Worm (Caenorhabditis elegans) whole organism, mixed stage, embryonic: ENCODE data around the gene Y55F3BR.2.

Source experiments
- bed-3 ChIP-seq: fragments of 200-800 bp; sonication (Bioruptor generic); optimal IDR thresholded peaks from 3 replicates; lab custom pipeline; 2018; ENCODE audit warnings: mild to moderate bottlenecking, missing genetic modification characterization, moderate library complexity, missing compliant biosample characterization
- drap-1 ChIP-seq: fragments of 200-800 bp; sonication (Bioruptor generic); optimal IDR thresholded peaks from 3 replicates; lab custom pipeline; 2018; ENCODE audit warnings: mild to moderate bottlenecking, missing genetic modification characterization, missing compliant biosample characterization
- sptf-1 ChIP-seq: sonication (generic microtip); optimal IDR thresholded peaks from 2 replicates; lab custom pipeline; 2017; ENCODE audit warnings: mild to moderate bottlenecking, missing genetic modification characterization, moderate library complexity, missing compliant biosample characterization
- unc-62 ChIP-seq: fragments of 150-350 bp; optimal IDR thresholded peaks from 2 replicates; lab custom pipeline; 2014; ENCODE audit warnings: missing biosample characterization, missing genetic modification reagents, missing genetic modification characterization

DNA sequence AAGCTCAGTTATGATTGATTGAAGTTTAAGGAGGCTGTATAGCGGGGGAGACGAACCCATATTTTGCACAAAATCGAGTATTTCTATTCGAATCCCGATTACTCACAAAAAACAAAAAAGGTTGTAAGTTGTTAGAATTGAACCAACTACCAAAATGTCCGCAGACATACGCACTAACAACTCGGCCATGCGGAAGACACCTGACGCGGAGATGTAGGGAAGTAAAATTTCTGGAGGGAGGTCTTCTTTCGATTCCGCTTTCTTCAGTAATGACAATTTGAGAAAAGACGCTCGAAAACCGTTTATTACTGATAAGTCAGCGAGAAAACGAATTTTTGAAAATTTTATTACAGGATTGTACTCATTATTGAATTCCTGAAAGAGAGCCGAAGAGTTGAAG is 40.9 kb upstream of the Y55F3BR.2 start:
- TF ChIP-seq drap-1 (no peak), unc-62 (GFP tag; lab: Kevin White, UChicago) (no peak), sptf-1 (tag; lab: Kevin White, UChicago) (no peak), bed-3 (GFP tag; lab: Kevin White, UChicago) (no peak)
